Worm (Caenorhabditis elegans): ENCODE results near the gene ire-1.

DNA sequence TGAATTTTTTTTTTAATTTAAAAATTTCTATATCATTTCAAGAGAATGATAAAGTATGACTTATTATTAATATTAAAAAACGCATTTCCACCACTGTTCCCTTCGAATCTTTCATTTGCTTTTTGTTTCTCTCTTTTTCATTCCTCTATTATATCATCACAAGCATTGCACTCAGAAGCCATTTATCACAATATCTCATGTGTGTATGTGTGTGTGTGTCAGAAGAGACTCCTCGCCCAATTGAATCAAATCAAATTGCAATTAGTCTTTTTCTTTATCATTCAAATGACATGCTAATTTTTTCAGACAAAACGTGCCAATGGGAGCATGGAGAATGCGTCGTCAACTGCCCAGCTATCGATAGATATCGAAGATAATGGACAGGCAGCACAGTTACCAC is 8.6 kb downstream of the ire-1 start, which contains the start of gene unc-105:
- TF ChIP-seq spr-3 (GFP tag; optimal IDR thresholded peaks at IDR 0.05), result no peak
- no peak for TF ChIP-seq nhr-11 (tag; optimal IDR thresholded peaks at IDR 0.05)
- TF ChIP-seq nhr-6 (tag; optimal IDR thresholded peaks at IDR 0.05), result no peak
- no peak for TF ChIP-seq snpc-4 (tag; optimal IDR thresholded peaks at IDR 0.05)
